Worm (Caenorhabditis elegans) whole organism, L2 larva: Measurements from ENCODE around the gene pph-4.2.

Source experiments
- C34F6.9 ChIP-seq: fragments of 150-350 bp; optimal IDR thresholded peaks from 2 replicates; lab custom pipeline; 2014; ENCODE audit warnings: missing biosample characterization, missing genetic modification characterization
- F13H6.1 ChIP-seq: sonication (generic microtip); optimal IDR thresholded peaks from 2 replicates; lab custom pipeline; 2016; ENCODE audit warnings: missing genetic modification characterization, missing compliant biosample characterization
- Y55F3AM.14 ChIP-seq: fragments of 200-800 bp; sonication (Bioruptor generic); optimal IDR thresholded peaks from 2 replicates; lab custom pipeline; 2018; ENCODE audit warnings: mild to moderate bottlenecking, missing genetic modification characterization, missing compliant biosample characterization
- ZK546.5 ChIP-seq: sonication (generic microtip); optimal IDR thresholded peaks from 2 replicates; lab custom pipeline; 2017; ENCODE audit warnings: missing biosample characterization, missing genetic modification characterization
- ama-1 ChIP-seq: fragments of 150-350 bp; optimal IDR thresholded peaks from 2 replicates; lab custom pipeline; 2018; ENCODE audit warnings: inconsistent platforms
- blmp-1 ChIP-seq: sonication (generic microtip); optimal IDR thresholded peaks from 2 replicates; lab custom pipeline; 2017; ENCODE audit warnings: missing genetic modification characterization, mild to moderate bottlenecking, missing compliant biosample characterization, antibody characterized with exemption, moderate library complexity; ENCODE audit not compliant: insufficient read depth
- ceh-16 ChIP-seq: fragments of 150-350 bp; optimal IDR thresholded peaks from 2 replicates; lab custom pipeline; 2014; ENCODE audit warnings: missing biosample characterization, missing genetic modification characterization
- ceh-82 ChIP-seq: fragments of 150-350 bp; optimal IDR thresholded peaks from 2 replicates; lab custom pipeline; 2014; ENCODE audit warnings: missing biosample characterization, missing genetic modification characterization
- crh-2 ChIP-seq: sonication (generic microtip); optimal IDR thresholded peaks from 2 replicates; lab custom pipeline; 2017; ENCODE audit warnings: missing biosample characterization, missing genetic modification characterization
- dmd-4 ChIP-seq: sonication (generic microtip); optimal IDR thresholded peaks from 2 replicates; lab custom pipeline; 2017; ENCODE audit warnings: missing biosample characterization, missing genetic modification characterization
- egl-27 ChIP-seq: sonication (generic microtip); optimal IDR thresholded peaks from 3 replicates; lab custom pipeline; 2017; ENCODE audit warnings: missing biosample characterization, missing genetic modification reagents, missing genetic modification characterization
- elt-1 ChIP-seq: fragments of 150-350 bp; optimal IDR thresholded peaks from 2 replicates; lab custom pipeline; 2014; ENCODE audit warnings: missing biosample characterization, missing genetic modification characterization
- elt-3 ChIP-seq: sonication (generic microtip); optimal IDR thresholded peaks from 2 replicates; lab custom pipeline; 2017; ENCODE audit warnings: missing biosample characterization, missing genetic modification characterization
- fos-1 ChIP-seq: fragments of 150-350 bp; optimal IDR thresholded peaks from 2 replicates; lab custom pipeline; 2014; ENCODE audit warnings: missing biosample characterization, missing genetic modification characterization
- gmeb-1 ChIP-seq: fragments of 150-350 bp; optimal IDR thresholded peaks from 2 replicates; lab custom pipeline; 2014; ENCODE audit warnings: missing biosample characterization, missing genetic modification characterization
- lin-11 ChIP-seq: fragments of 150-350 bp; sonication (generic microtip); optimal IDR thresholded peaks from 2 replicates; lab custom pipeline; 2014; ENCODE audit warnings: missing biosample characterization, missing genetic modification characterization, inconsistent platforms, mixed read lengths
- lin-39 ChIP-seq: fragments of 150-350 bp; optimal IDR thresholded peaks from 2 replicates; lab custom pipeline; 2014; ENCODE audit warnings: missing biosample characterization, missing genetic modification reagents, missing genetic modification characterization
- mab-5 ChIP-seq: fragments of 150-350 bp; optimal IDR thresholded peaks from 2 replicates; lab custom pipeline; 2014; ENCODE audit warnings: missing biosample characterization, missing genetic modification characterization
- mdl-1 ChIP-seq, 2 experiments: fragments of 150-350 bp in 1 of 2; sonication (generic microtip) in 1 of 2; optimal IDR thresholded peaks; 2 replicates each; lab custom pipeline; 2017; ENCODE audit warnings: missing biosample characterization in 2 of 2, missing genetic modification characterization in 2 of 2
- nhr-10 ChIP-seq: sonication (generic microtip); optimal IDR thresholded peaks from 2 replicates; lab custom pipeline; 2017; ENCODE audit warnings: missing biosample characterization, missing genetic modification characterization
- nhr-12 ChIP-seq: fragments of 150-350 bp; optimal IDR thresholded peaks from 2 replicates; lab custom pipeline; 2014; ENCODE audit warnings: missing biosample characterization, missing genetic modification characterization
- nhr-129 ChIP-seq: fragments of 150-350 bp; optimal IDR thresholded peaks from 2 replicates; lab custom pipeline; 2014; ENCODE audit warnings: missing biosample characterization, missing genetic modification characterization
- nhr-21 ChIP-seq: fragments of 150-350 bp; optimal IDR thresholded peaks from 2 replicates; lab custom pipeline; 2014; ENCODE audit warnings: missing biosample characterization, missing genetic modification characterization
- nhr-237 ChIP-seq: fragments of 150-350 bp; optimal IDR thresholded peaks from 2 replicates; lab custom pipeline; 2014; ENCODE audit warnings: missing biosample characterization, missing genetic modification characterization
- nhr-25 ChIP-seq: fragments of 150-350 bp; sonication (generic microtip); optimal IDR thresholded peaks from 3 replicates; lab custom pipeline; 2014; ENCODE audit warnings: missing biosample characterization, missing genetic modification characterization
- nhr-6 ChIP-seq: fragments of 150-350 bp; optimal IDR thresholded peaks from 2 replicates; lab custom pipeline; 2014; ENCODE audit warnings: missing biosample characterization, missing genetic modification characterization
- nhr-77 ChIP-seq: fragments of 150-350 bp; optimal IDR thresholded peaks from 2 replicates; lab custom pipeline; 2014; ENCODE audit warnings: missing biosample characterization, missing genetic modification characterization
- skn-1 ChIP-seq: sonication (generic microtip); optimal IDR thresholded peaks from 2 replicates; lab custom pipeline; 2017; ENCODE audit warnings: missing biosample characterization, missing genetic modification characterization
- sma-3 ChIP-seq: sonication (generic microtip); optimal IDR thresholded peaks from 2 replicates; lab custom pipeline; 2016; ENCODE audit warnings: missing genetic modification reagents, missing genetic modification characterization, missing compliant biosample characterization
- sma-9 ChIP-seq, 2 experiments: fragments of 150-350 bp in 1 of 2; sonication (generic microtip) in 1 of 2; optimal IDR thresholded peaks; 2 replicates each; lab custom pipeline; 2014 to 2016; ENCODE audit warnings: missing genetic modification characterization in 2 of 2, mild to moderate bottlenecking in 1 of 2, missing biosample characterization in 1 of 2, missing compliant biosample characterization in 1 of 2, missing genetic modification reagents in 1 of 2, moderate library complexity in 1 of 2
- snpc-4 ChIP-seq: fragments of 150-350 bp; optimal IDR thresholded peaks from 2 replicates; lab custom pipeline; 2014; ENCODE audit warnings: missing biosample characterization, missing genetic modification characterization
- unc-39 ChIP-seq: fragments of 150-350 bp; optimal IDR thresholded peaks from 2 replicates; lab custom pipeline; 2014; ENCODE audit warnings: missing biosample characterization, missing genetic modification characterization
- unc-55 ChIP-seq: fragments of 150-350 bp; sonication (generic microtip); optimal IDR thresholded peaks from 3 replicates; lab custom pipeline; 2014; ENCODE audit warnings: missing biosample characterization, missing genetic modification reagents, missing genetic modification characterization
- unc-62 ChIP-seq: fragments of 150-350 bp; optimal IDR thresholded peaks from 2 replicates; lab custom pipeline; 2014; ENCODE audit warnings: missing biosample characterization, missing genetic modification reagents, missing genetic modification characterization
- ztf-1 ChIP-seq: fragments of 200-800 bp; sonication (Bioruptor generic); conservative IDR thresholded peaks from 2 replicates; pipeline ENCODE4 v1.3.6; 2022; ENCODE audit warnings: missing genetic modification characterization, missing compliant biosample characterization
- ztf-11 ChIP-seq: sonication (generic microtip); optimal IDR thresholded peaks from 2 replicates; lab custom pipeline; 2017; ENCODE audit warnings: missing biosample characterization, missing genetic modification characterization

Gene pph-4.2

DNA sequence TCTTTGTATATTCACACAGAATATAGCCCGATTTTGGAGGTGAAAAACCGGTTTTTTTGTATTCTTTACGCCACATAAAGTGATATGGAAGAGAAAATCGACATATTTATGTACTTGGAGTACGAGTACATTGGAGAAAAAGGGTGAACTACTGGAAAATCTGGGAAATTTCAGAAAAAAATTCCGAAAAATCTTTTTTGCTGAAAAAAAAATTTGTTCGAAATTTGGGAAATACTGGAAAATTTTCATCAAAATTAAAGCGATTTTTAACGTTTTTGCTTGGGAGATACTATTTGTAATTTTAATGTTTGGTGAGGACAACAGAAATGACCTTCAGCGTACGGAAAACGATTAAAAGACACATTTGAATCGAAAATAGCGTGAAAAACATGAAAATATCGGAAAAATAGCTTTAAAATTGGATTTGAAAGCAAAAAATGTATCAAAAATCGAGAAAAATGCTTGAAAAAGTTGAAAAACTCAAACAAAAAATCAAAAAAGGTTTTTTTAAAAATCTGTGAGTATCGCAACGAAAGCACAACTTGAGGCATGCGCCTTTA, 48.9 kb upstream of the pph-4.2 start:
- peak; percentile 52 for TF ChIP-seq nhr-25 (tag; lab: Kevin White, UChicago)
- TF ChIP-seq ama-1 (lab: Kevin White, UChicago): no peak
- TF ChIP-seq unc-39: no peak
- TF ChIP-seq ztf-11 (tag; lab: Kevin White, UChicago): no peak
- TF ChIP-seq skn-1: no peak
- no peak for TF ChIP-seq ceh-16 (tag; lab: Kevin White, UChicago)
- TF ChIP-seq ceh-82: no peak
- TF ChIP-seq sma-3 (GFP tag; lab: Kevin White, UChicago): no peak
- TF ChIP-seq dmd-4 (tag; lab: Kevin White, UChicago): no peak
- TF ChIP-seq mab-5 (tag; lab: Kevin White, UChicago): peak; percentile 17
- no peak for TF ChIP-seq elt-1
- no peak for TF ChIP-seq nhr-10 (tag; lab: Kevin White, UChicago)
- peak; percentile 81 for TF ChIP-seq nhr-12 (tag; lab: Kevin White, UChicago)
- no peak for TF ChIP-seq lin-11 (tag; lab: Kevin White, UChicago)
- TF ChIP-seq ztf-1 (GFP tag; lab: Robert Waterston, UW): no peak
- no peak for TF ChIP-seq elt-3
- TF ChIP-seq nhr-77 (tag; lab: Kevin White, UChicago): no peak

DNA sequence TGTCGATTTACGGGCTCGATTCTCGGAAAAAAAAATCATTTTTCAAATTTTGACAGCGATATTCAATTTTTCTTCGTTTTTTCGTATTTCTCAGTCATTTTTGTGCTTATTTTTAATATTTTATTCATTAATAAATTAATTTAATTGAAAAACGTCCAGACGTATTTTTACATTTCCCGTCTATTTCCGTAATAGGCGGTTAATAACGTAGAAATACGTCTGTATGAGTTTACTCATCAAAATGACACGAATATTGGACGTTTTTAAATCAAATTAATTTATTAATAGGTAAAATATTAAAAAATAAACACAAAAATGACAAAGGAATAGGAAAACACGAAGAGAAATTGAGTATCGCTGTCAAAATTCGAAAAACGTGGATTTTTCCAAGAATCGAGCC, 47.6 kb upstream of the pph-4.2 start:
- TF ChIP-seq elt-3 (no peak), nhr-237 (no peak), ceh-82 (no peak), nhr-25 (tag; lab: Kevin White, UChicago) (peak; percentile 94)

DNA sequence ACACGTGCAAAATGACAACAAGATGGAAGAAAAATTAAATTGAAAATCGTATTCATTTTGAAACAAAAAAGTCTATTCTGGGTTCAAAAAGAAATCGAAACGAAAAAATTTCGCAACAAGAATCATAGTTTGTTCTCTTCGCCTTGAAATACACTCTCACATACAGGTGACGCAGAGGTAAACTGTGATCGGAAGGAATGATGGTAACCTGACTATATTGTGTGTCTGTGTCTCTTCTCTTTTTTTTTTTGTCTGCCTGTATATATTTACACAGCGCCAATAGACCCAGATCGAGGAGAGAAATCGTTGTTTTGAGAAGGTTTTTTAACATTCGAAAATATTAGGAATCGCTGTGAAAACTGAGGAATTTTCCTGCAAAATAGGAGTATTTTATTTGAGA, 47.0 kb upstream of the pph-4.2 start:
- TF ChIP-seq lin-39 (tag; lab: Kevin White, UChicago) (no peak), nhr-129 (tag; lab: Kevin White, UChicago) (peak; percentile 76), mdl-1 (tag; optimal IDR thresholded peaks at IDR 0.05; lab: Kevin White, UChicago) (no peak), elt-1 (no peak), fos-1 (tag; lab: Kevin White, UChicago) (peak; percentile 97), F13H6.1 (peak; percentile 45), gmeb-1 (tag; lab: Kevin White, UChicago) (peak; percentile 31), C34F6.9 (peak; percentile 12)

DNA sequence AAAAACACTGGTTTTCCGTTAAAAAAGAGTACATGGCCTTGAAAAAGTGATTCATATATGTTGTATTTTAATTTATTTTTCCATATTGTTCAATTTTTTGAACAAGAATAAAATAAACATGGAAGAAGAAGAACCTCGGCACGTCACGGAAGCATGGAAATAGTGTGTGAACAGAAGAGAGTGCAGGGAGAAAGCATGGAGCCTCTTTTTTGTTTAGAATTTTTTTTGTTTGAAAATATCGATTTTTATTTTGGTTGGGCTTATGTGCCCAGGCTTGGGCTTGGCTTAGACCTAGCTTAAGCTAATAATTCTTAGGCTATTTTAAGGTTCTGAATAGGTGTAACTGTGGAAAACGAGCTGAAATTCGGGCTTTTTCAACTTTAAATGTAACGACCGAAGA, 44.7 kb upstream of the pph-4.2 start, which contains the start of gene tat-1:
Gene tat-1 (minus strand): TSS at position 11 of the 400 bp plus-strand sequence.
- TF ChIP-seq unc-55 (peak; percentile 42), nhr-129 (tag; lab: Kevin White, UChicago) (no peak), C34F6.9 (peak; percentile 2), nhr-10 (tag; lab: Kevin White, UChicago) (no peak)

DNA sequence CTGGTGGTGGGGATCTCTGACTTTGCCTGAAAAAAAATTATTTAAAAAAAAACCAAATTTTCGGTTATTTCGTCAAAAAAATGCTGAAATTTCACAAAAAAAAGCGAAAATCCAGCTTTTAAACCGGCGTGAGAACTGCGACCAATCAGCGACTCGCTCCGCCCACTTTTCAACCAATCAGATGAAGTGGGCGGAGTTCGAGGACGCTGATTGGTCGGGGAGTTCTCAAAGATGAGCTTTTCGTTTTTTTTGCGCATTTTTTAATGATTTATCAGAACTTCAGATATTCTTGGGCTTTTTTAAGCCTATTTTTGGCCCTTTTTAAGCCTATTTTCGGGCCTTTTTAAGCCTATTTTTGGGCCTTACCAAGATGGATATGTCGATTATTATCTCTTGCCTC, 43.2 kb upstream of the pph-4.2 start:
- TF ChIP-seq ZK546.5 (tag; lab: Kevin White, UChicago) (no peak), crh-2 (tag; lab: Kevin White, UChicago) (no peak), ztf-11 (tag; lab: Kevin White, UChicago) (no peak), mdl-1 (tag; optimal IDR thresholded peaks at IDR 0.05; lab: Kevin White, UChicago) (no peak), nhr-129 (tag; lab: Kevin White, UChicago) (no peak), Y55F3AM.14 (GFP tag; lab: Kevin White, UChicago) (no peak), unc-55 (no peak), gmeb-1 (tag; lab: Kevin White, UChicago) (no peak), nhr-10 (tag; lab: Kevin White, UChicago) (no peak), blmp-1 (no peak), skn-1 (no peak), mab-5 (tag; lab: Kevin White, UChicago) (no peak), ceh-82 (no peak), elt-3 (no peak), unc-62 (GFP tag; lab: Kevin White, UChicago) (no peak), egl-27 (tag; lab: Kevin White, UChicago) (no peak)
- TF ChIP-seq, all 48 proteins: peak for 0

DNA sequence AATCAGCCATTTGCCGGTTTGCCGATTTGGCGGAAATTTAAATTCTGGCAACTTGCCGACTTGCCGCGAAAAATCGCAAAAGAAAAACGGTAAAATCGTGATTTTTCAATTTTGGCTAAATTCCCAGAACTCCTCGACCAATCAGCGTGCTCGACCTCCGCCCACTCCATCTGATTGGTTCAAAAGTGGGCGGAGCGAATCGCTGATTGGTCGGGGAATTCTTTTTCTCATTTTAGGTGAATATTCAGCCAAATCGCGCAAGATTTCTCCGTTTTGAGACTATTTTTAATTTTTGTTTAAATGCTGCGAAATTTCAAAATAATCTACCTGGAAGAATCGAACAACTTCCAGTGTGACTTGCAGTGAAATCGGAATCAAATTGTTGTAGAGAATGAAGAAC, 37.5 kb upstream of the pph-4.2 start:
- TF ChIP-seq unc-55 (no peak), ZK546.5 (tag; lab: Kevin White, UChicago) (no peak), ztf-1 (GFP tag; lab: Robert Waterston, UW) (no peak), nhr-129 (tag; lab: Kevin White, UChicago) (no peak), nhr-21 (tag; lab: Kevin White, UChicago) (no peak), nhr-6 (tag; lab: Kevin White, UChicago) (no peak), gmeb-1 (tag; lab: Kevin White, UChicago) (no peak), sma-9 (GFP tag; optimal IDR thresholded peaks at IDR 0.05; lab: Kevin White, UChicago) (no peak), sma-9 (tag; optimal IDR thresholded peaks at IDR 0.05; lab: Kevin White, UChicago) (no peak), snpc-4 (tag; lab: Kevin White, UChicago) (no peak), C34F6.9 (no peak)
- TF ChIP-seq, all 48 proteins: peak for 0
